Worm (Caenorhabditis elegans): ENCODE data around the gene C11H1.5.

DNA sequence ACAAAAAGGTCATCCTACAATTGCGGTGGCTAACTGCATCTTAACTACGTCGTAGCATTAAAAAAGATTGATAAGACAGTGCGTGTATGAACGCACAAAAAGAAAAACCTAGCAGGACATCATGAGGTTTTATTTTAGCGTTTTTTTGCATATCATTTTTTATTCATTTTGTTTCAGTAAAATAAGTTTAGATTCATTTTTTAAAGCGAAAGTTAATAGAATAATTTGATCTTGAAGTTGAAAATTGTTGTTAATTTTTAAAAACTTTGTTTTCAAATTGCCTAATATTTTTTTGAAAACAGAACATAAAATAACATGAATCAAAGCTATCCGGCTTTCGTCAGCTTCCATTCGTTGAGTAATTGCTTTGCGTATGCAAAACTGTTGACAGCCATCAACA, 10.6 kb upstream of the C11H1.5 start, which contains the start of gene prx-1:
- TF ChIP-seq W03F9.2 (tag; optimal IDR thresholded peaks at IDR 0.05) (no peak), him-1 (tag; optimal IDR thresholded peaks at IDR 0.05) (no peak), dao-5 (tag; optimal IDR thresholded peaks at IDR 0.05) (no peak)

Measured in whole organism, L4/young adult.